Fruit fly (Drosophila melanogaster) whole organism, embryonic: Measurements from ENCODE around the gene Agpat1.

Source experiments
- Adf1 ChIP-seq: fragments of 200-800 bp; sonication (Bioruptor generic); IDR thresholded peaks from 2 replicates; pipeline ENCODE4 v1.3.6; 2022; ENCODE audit warnings: missing biosample characterization, missing genetic modification characterization
- Atf6 ChIP-seq: fragments of 200-800 bp; sonication (Bioruptor generic); IDR thresholded peaks from 2 replicates; pipeline ENCODE4 v1.3.6; 2022; ENCODE audit warnings: missing biosample characterization, missing genetic modification characterization
- B-H1 ChIP-seq: fragments of 200-800 bp; sonication (Bioruptor generic); IDR thresholded peaks from 3 replicates; pipeline ENCODE4 v1.3.6; 2022; ENCODE audit warnings: missing biosample characterization, missing genetic modification characterization
- Bgb ChIP-seq: fragments of 200-800 bp; sonication (Bioruptor generic); IDR thresholded peaks from 2 replicates; pipeline ENCODE4 v1.3.6; 2022; ENCODE audit warnings: missing biosample characterization, missing genetic modification characterization; ENCODE audit not compliant: partially characterized antibody
- BtbVII ChIP-seq: fragments of 200-800 bp; sonication (Bioruptor generic); optimal IDR thresholded peaks from 3 replicates; lab custom pipeline; 2017; ENCODE audit warnings: missing biosample characterization, mild to moderate bottlenecking, missing genetic modification characterization
- CG10462 ChIP-seq: fragments of 200-800 bp; sonication (Bioruptor generic); optimal IDR thresholded peaks from 2 replicates; lab custom pipeline; 2016; ENCODE audit warnings: missing biosample characterization, missing genetic modification characterization
- CG12104 ChIP-seq: fragments of 200-800 bp; sonication (Bioruptor generic); optimal IDR thresholded peaks from 3 replicates; lab custom pipeline; 2016; ENCODE audit warnings: missing biosample characterization, missing genetic modification characterization
- CG12744 ChIP-seq: fragments of 200-800 bp; sonication (Bioruptor generic); optimal IDR thresholded peaks from 2 replicates; lab custom pipeline; 2016; ENCODE audit warnings: missing biosample characterization, missing genetic modification characterization
- CG14860 ChIP-seq: fragments of 200-800 bp; sonication (Bioruptor generic); IDR thresholded peaks from 3 replicates; pipeline ENCODE4 v1.3.6; 2022; ENCODE audit warnings: missing biosample characterization, missing genetic modification characterization; ENCODE audit not compliant: partially characterized antibody
- CG16813 ChIP-seq: fragments of 200-800 bp; sonication (Bioruptor generic); IDR thresholded peaks from 3 replicates; pipeline ENCODE4 v1.3.6; 2022; ENCODE audit warnings: missing biosample characterization, missing genetic modification characterization; ENCODE audit not compliant: partially characterized antibody
- CG1792 ChIP-seq: fragments of 200-800 bp; sonication (Bioruptor generic); optimal IDR thresholded peaks from 2 replicates; lab custom pipeline; 2016; ENCODE audit warnings: missing biosample characterization, missing genetic modification characterization
- CG2116 ChIP-seq: fragments of 200-800 bp; sonication (Bioruptor generic); optimal IDR thresholded peaks from 3 replicates; lab custom pipeline; 2018; ENCODE audit warnings: missing biosample characterization, mild to moderate bottlenecking, missing genetic modification characterization
- CG31388 ChIP-seq: fragments of 200-800 bp; sonication (Bioruptor generic); optimal IDR thresholded peaks from 2 replicates; lab custom pipeline; 2016; ENCODE audit warnings: missing biosample characterization, missing genetic modification characterization
- CG34224 ChIP-seq: fragments of 200-800 bp; sonication (Bioruptor generic); IDR thresholded peaks from 3 replicates; pipeline ENCODE4 v1.3.6; 2022; ENCODE audit warnings: missing biosample characterization, missing genetic modification characterization; ENCODE audit not compliant: partially characterized antibody
- CG3726 ChIP-seq: fragments of 200-800 bp; sonication (Bioruptor generic); IDR thresholded peaks from 3 replicates; pipeline ENCODE4, ENCODE4 v1.3.6; 2022; ENCODE audit warnings: missing biosample characterization, missing genetic modification characterization
- CG42726 ChIP-seq: fragments of 200-800 bp; sonication (Bioruptor generic); IDR thresholded peaks from 2 replicates; pipeline ENCODE4 v1.3.6; 2022; ENCODE audit warnings: missing biosample characterization, missing genetic modification characterization; ENCODE audit not compliant: partially characterized antibody
- CG7745 ChIP-seq: fragments of 200-800 bp; sonication (Bioruptor generic); optimal IDR thresholded peaks from 2 replicates; lab custom pipeline; 2018; ENCODE audit warnings: missing biosample characterization, mild to moderate bottlenecking, missing genetic modification characterization, moderate library complexity
- CG7963 ChIP-seq: fragments of 200-800 bp; sonication (Bioruptor generic); IDR thresholded peaks from 3 replicates; pipeline ENCODE4 v1.3.6; 2022; ENCODE audit warnings: missing biosample characterization, missing genetic modification characterization; ENCODE audit not compliant: partially characterized antibody
- CG9437 ChIP-seq: fragments of 200-800 bp; sonication (Bioruptor generic); optimal IDR thresholded peaks from 2 replicates; lab custom pipeline; 2018; ENCODE audit warnings: missing biosample characterization, mild to moderate bottlenecking, missing genetic modification characterization
- Dp ChIP-seq: fragments of 200-800 bp; sonication (Bioruptor generic); optimal IDR thresholded peaks from 2 replicates; lab custom pipeline; 2018; ENCODE audit warnings: missing biosample characterization, mild to moderate bottlenecking, missing genetic modification characterization, moderate library complexity
- Dref ChIP-seq: fragments of 200-800 bp; sonication (Bioruptor generic); IDR thresholded peaks from 2 replicates; pipeline ENCODE4 v1.3.6; 2022; ENCODE audit warnings: missing biosample characterization, missing genetic modification characterization
- E2f2 ChIP-seq: fragments of 200-800 bp; sonication (Bioruptor generic); IDR thresholded peaks from 2 replicates; pipeline ENCODE4 v1.3.6; 2022; ENCODE audit warnings: missing biosample characterization, missing genetic modification characterization
- HLH3B ChIP-seq: fragments of 200-800 bp; sonication (Bioruptor generic); IDR thresholded peaks from 2 replicates; pipeline ENCODE4 v1.3.6; 2022; ENCODE audit warnings: missing biosample characterization, missing genetic modification characterization
- Mrtf ChIP-seq: fragments of 200-800 bp; sonication (Bioruptor generic); IDR thresholded peaks from 3 replicates; pipeline ENCODE4 v1.3.6; 2022; ENCODE audit warnings: missing biosample characterization, missing genetic modification characterization
- Myb ChIP-seq: fragments of 200-800 bp; sonication (Bioruptor generic); optimal IDR thresholded peaks from 2 replicates; lab custom pipeline; 2016; ENCODE audit warnings: missing biosample characterization, missing genetic modification characterization
- NFAT ChIP-seq: fragments of 200-800 bp; sonication (Bioruptor generic); IDR thresholded peaks from 2 replicates; pipeline ENCODE4 v1.3.6; 2022; ENCODE audit warnings: missing biosample characterization, missing genetic modification characterization
- Oli ChIP-seq: fragments of 200-800 bp; sonication (Bioruptor generic); optimal IDR thresholded peaks from 2 replicates; lab custom pipeline; 2018; ENCODE audit warnings: missing biosample characterization, mild to moderate bottlenecking, missing genetic modification characterization, moderate library complexity
- Opbp ChIP-seq: fragments of 200-800 bp; sonication (Bioruptor generic); IDR thresholded peaks from 3 replicates; pipeline ENCODE4 v1.3.6; 2022; ENCODE audit warnings: missing biosample characterization, missing genetic modification characterization; ENCODE audit not compliant: partially characterized antibody
- Ravus ChIP-seq: fragments of 200-800 bp; sonication (Bioruptor generic); IDR thresholded peaks from 2 replicates; pipeline ENCODE4 v1.3.6; 2022; ENCODE audit warnings: missing biosample characterization, missing genetic modification characterization
- Scr ChIP-seq: fragments of 200-800 bp; sonication (Bioruptor generic); IDR thresholded peaks from 2 replicates; pipeline ENCODE4 v1.3.6; 2022; ENCODE audit warnings: missing biosample characterization, missing genetic modification characterization; ENCODE audit not compliant: partially characterized antibody
- Sox100B ChIP-seq: fragments of 200-800 bp; sonication (Bioruptor generic); optimal IDR thresholded peaks from 3 replicates; lab custom pipeline; 2018; ENCODE audit warnings: missing biosample characterization, mild to moderate bottlenecking, missing genetic modification characterization
- amos ChIP-seq: fragments of 200-800 bp; sonication (Bioruptor generic); IDR thresholded peaks from 2 replicates; pipeline ENCODE4 v1.3.6; 2022; ENCODE audit warnings: missing biosample characterization, missing genetic modification characterization; ENCODE audit not compliant: partially characterized antibody
- bbx ChIP-seq: fragments of 200-800 bp; sonication (Bioruptor generic); IDR thresholded peaks from 2 replicates; pipeline ENCODE4 v1.3.6; 2022; ENCODE audit warnings: missing biosample characterization, missing genetic modification characterization; ENCODE audit not compliant: partially characterized antibody
- gce ChIP-seq: fragments of 200-800 bp; sonication (Bioruptor generic); IDR thresholded peaks from 3 replicates; pipeline ENCODE4 v1.3.6; 2022; ENCODE audit warnings: missing biosample characterization, missing genetic modification characterization
- hb ChIP-seq: fragments of 200-800 bp; sonication (Bioruptor generic); IDR thresholded peaks from 3 replicates; pipeline ENCODE4 v1.3.6; 2022; ENCODE audit warnings: missing biosample characterization, missing genetic modification characterization; ENCODE audit not compliant: partially characterized antibody
- hbn ChIP-seq: fragments of 200-800 bp; sonication (Bioruptor generic); IDR thresholded peaks from 2 replicates; pipeline ENCODE4 v1.3.6; 2022; ENCODE audit warnings: missing biosample characterization, missing genetic modification characterization; ENCODE audit not compliant: partially characterized antibody
- inv ChIP-seq: fragments of 200-800 bp; sonication (Bioruptor generic); IDR thresholded peaks from 2 replicates; pipeline ENCODE4 v1.3.6; 2022; ENCODE audit warnings: missing biosample characterization, missing genetic modification characterization; ENCODE audit not compliant: partially characterized antibody
- knrl ChIP-seq: fragments of 200-800 bp; sonication (Bioruptor generic); IDR thresholded peaks from 3 replicates; pipeline ENCODE4 v1.3.6; 2022; ENCODE audit warnings: missing biosample characterization, missing genetic modification characterization; ENCODE audit not compliant: partially characterized antibody
- odd ChIP-seq: fragments of 200-800 bp; sonication (Bioruptor generic); optimal IDR thresholded peaks from 2 replicates; lab custom pipeline; 2017; ENCODE audit warnings: missing biosample characterization, mild to moderate bottlenecking, missing genetic modification characterization
- phol ChIP-seq: fragments of 200-800 bp; sonication (Bioruptor generic); optimal IDR thresholded peaks from 3 replicates; lab custom pipeline; 2018; ENCODE audit warnings: missing biosample characterization, mild to moderate bottlenecking, missing genetic modification characterization, moderate library complexity
- row ChIP-seq: fragments of 200-800 bp; sonication (Bioruptor generic); IDR thresholded peaks from 3 replicates; pipeline ENCODE4 v1.3.6; 2022; ENCODE audit warnings: missing biosample characterization, missing genetic modification characterization
- sim ChIP-seq: fragments of 200-800 bp; sonication (Bioruptor generic); IDR thresholded peaks from 2 replicates; pipeline ENCODE4 v1.3.6; 2022; ENCODE audit warnings: missing biosample characterization, missing genetic modification characterization
- sisA ChIP-seq: fragments of 200-800 bp; sonication (Bioruptor generic); IDR thresholded peaks from 2 replicates; pipeline ENCODE4 v1.3.6; 2022; ENCODE audit warnings: missing biosample characterization, missing genetic modification characterization
- sna ChIP-seq: fragments of 200-800 bp; sonication (Bioruptor generic); IDR thresholded peaks from 2 replicates; pipeline ENCODE4 v1.3.6; 2022; ENCODE audit warnings: missing biosample characterization, missing genetic modification characterization; ENCODE audit not compliant: partially characterized antibody
- stwl ChIP-seq: fragments of 200-800 bp; sonication (Bioruptor generic); optimal IDR thresholded peaks from 3 replicates; lab custom pipeline; 2018; ENCODE audit warnings: missing biosample characterization, mild to moderate bottlenecking, missing genetic modification characterization, moderate library complexity
- toy ChIP-seq: fragments of 200-800 bp; sonication (Bioruptor generic); IDR thresholded peaks from 2 replicates; pipeline ENCODE4 v1.3.6; 2022; ENCODE audit warnings: missing biosample characterization, missing genetic modification characterization
- unc-4 ChIP-seq: fragments of 200-800 bp; sonication (Bioruptor generic); IDR thresholded peaks from 2 replicates; pipeline ENCODE4 v1.3.6; 2022; ENCODE audit warnings: missing biosample characterization, missing genetic modification characterization; ENCODE audit not compliant: partially characterized antibody
- vnd ChIP-seq: fragments of 200-800 bp; sonication (Bioruptor generic); IDR thresholded peaks from 3 replicates; pipeline ENCODE4 v1.3.6; 2022; ENCODE audit warnings: missing biosample characterization, missing genetic modification characterization; ENCODE audit not compliant: partially characterized antibody
- zen2 ChIP-seq: fragments of 200-800 bp; sonication (Bioruptor generic); IDR thresholded peaks from 3 replicates; pipeline ENCODE4 v1.3.6; 2022; ENCODE audit warnings: missing biosample characterization, missing genetic modification characterization; ENCODE audit not compliant: partially characterized antibody

Gene Agpat1

dm6 chrX:12765076-12765475 lies at the start of gene Agpat1:
Agpat1 (plus strand) TSS chrX:12765266.
- peak; percentile 29 for TF ChIP-seq stwl (tag; lab: Kevin White, UChicago)
- peak; percentile 80 for TF ChIP-seq CG34224
- no peak for TF ChIP-seq Sox100B
- TF ChIP-seq phol (tag; lab: Kevin White, UChicago) = no peak
- TF ChIP-seq sisA = no peak
- TF ChIP-seq CG2116 (GFP tag; lab: Kevin White, UChicago) = peak; percentile 40
- no peak for TF ChIP-seq gce (GFP tag; lab: Robert Waterston, UW)
- no peak for TF ChIP-seq Atf6 (GFP tag; lab: Robert Waterston, UW)
- no peak for TF ChIP-seq CG9437
- peak; percentile 86 for TF ChIP-seq bbx (GFP tag; lab: Robert Waterston, UW)
- TF ChIP-seq hb (GFP tag; lab: Robert Waterston, UW) = peak; percentile 78; the same call in 2 of the 3 replicates
- no peak for TF ChIP-seq HLH3B (GFP tag; lab: Robert Waterston, UW)
- no peak for TF ChIP-seq CG12104 (GFP tag; lab: Kevin White, UChicago)
- peak; percentile 78 for TF ChIP-seq Dref (GFP tag; lab: Robert Waterston, UW)
- TF ChIP-seq row = peak; percentile 24; the same call in 1 of the 3 replicates
- peak; percentile 84 for TF ChIP-seq Opbp (GFP tag; lab: Robert Waterston, UW)
- TF ChIP-seq CG7745 (tag; lab: Kevin White, UChicago) = no peak
- TF ChIP-seq zen2 = peak; percentile 65
- no peak; the same call in 1 of the 2 replicates for TF ChIP-seq CG42726
- peak; percentile 76 for TF ChIP-seq Adf1 (GFP tag; lab: Robert Waterston, UW)
- no peak for TF ChIP-seq Oli
- peak; percentile 79 for TF ChIP-seq Scr (GFP tag; lab: Robert Waterston, UW)
- no peak for TF ChIP-seq CG31388 (GFP tag; lab: Kevin White, UChicago)
- peak; percentile 27 for TF ChIP-seq Dp (GFP tag; lab: Kevin White, UChicago)
- no peak for TF ChIP-seq B-H1 (GFP tag; lab: Robert Waterston, UW)
- TF ChIP-seq BtbVII = no peak
- peak; percentile 80 for TF ChIP-seq hbn (GFP tag; lab: Robert Waterston, UW)
- no peak for TF ChIP-seq sim
- TF ChIP-seq Mrtf = no peak
- no peak for TF ChIP-seq NFAT (GFP tag; lab: Robert Waterston, UW)
- TF ChIP-seq odd (GFP tag; lab: Kevin White, UChicago) = no peak
- peak; percentile 76 for TF ChIP-seq CG16813 (GFP tag; lab: Robert Waterston, UW)
- no peak for TF ChIP-seq CG12744
- peak; percentile 76 for TF ChIP-seq knrl (GFP tag; lab: Robert Waterston, UW)
- TF ChIP-seq Ravus (GFP tag; lab: Robert Waterston, UW) = no peak
- no peak for TF ChIP-seq CG3726
- peak; percentile 68 for TF ChIP-seq vnd (GFP tag; lab: Robert Waterston, UW)
- peak; percentile 74 for TF ChIP-seq Myb (GFP tag; lab: Kevin White, UChicago)
- peak; percentile 84 for TF ChIP-seq amos (GFP tag; lab: Robert Waterston, UW)
- peak; percentile 70 for TF ChIP-seq CG14860
- TF ChIP-seq CG10462 (GFP tag; lab: Kevin White, UChicago) = peak; percentile 67
- TF ChIP-seq sna (GFP tag; lab: Robert Waterston, UW) = peak; percentile 63; the same call in 1 of the 2 replicates
- TF ChIP-seq CG1792 (GFP tag; lab: Kevin White, UChicago) = no peak
- TF ChIP-seq toy (GFP tag; lab: Robert Waterston, UW) = no peak
- peak; percentile 34 for TF ChIP-seq E2f2 (GFP tag; lab: Robert Waterston, UW)
- TF ChIP-seq unc-4 (GFP tag; lab: Robert Waterston, UW) = peak; percentile 80
- TF ChIP-seq CG7963 (GFP tag; lab: Robert Waterston, UW) = peak; percentile 83
- peak; percentile 55 for TF ChIP-seq inv (GFP tag; lab: Robert Waterston, UW)
- peak; percentile 72 for TF ChIP-seq Bgb (GFP tag; lab: Robert Waterston, UW)
